Fruit fly (Drosophila melanogaster) whole organism: ENCODE results near the gene fal.

Experiments
- CG8478 ChIP-seq: fragments of >200 bp; optimal IDR thresholded peaks from 2 replicates; lab custom pipeline; 2018; ENCODE audit warnings: inconsistent platforms
- Dll ChIP-seq: fragments of >200 bp; optimal IDR thresholded peaks from 2 replicates; lab custom pipeline; 2017
- EcR ChIP-seq, 2 experiments: fragments of >200 bp; optimal IDR thresholded peaks; 2 replicates each; lab custom pipeline; 2017; ENCODE audit warnings: missing biosample characterization in 2 of 2, missing genetic modification characterization in 2 of 2, missing genetic modification reagents in 2 of 2
- pan ChIP-seq: fragments of >200 bp; optimal IDR thresholded peaks from 2 replicates; lab custom pipeline; 2017
- psq ChIP-seq: fragments of >200 bp; optimal IDR thresholded peaks from 2 replicates; lab custom pipeline; 2017
- usp ChIP-seq: fragments of >200 bp; optimal IDR thresholded peaks from 2 replicates; lab custom pipeline; 2017; ENCODE audit warnings: missing biosample characterization, missing genetic modification characterization, mixed read lengths

DNA sequence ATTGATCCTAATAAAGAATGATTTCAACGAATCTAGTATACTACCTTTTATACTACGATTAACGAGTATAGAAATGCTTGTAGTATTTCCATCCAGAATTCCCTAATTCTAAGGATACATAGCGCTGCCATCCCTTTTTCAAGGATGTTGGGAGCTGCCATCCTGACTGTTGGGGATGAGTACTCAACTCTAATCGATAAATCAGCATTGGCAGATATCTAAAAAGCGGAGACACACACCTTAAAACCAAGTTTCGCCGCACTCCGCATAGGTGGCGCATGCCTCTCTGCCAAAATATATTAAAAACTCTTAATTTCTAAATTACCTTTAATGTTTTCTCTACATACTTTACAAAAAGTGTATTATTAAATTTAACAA lies at the start of gene fal:
- no peak for TF ChIP-seq usp
- no peak for TF ChIP-seq pan (lab: Kevin White, UChicago)
- no peak for TF ChIP-seq EcR (GFP tag; optimal IDR thresholded peaks at IDR 0.05; lab: Kevin White, UChicago)
- TF ChIP-seq Dll (lab: Kevin White, UChicago): no peak
- no peak for TF ChIP-seq psq (lab: Kevin White, UChicago)
- TF ChIP-seq CG8478 (lab: Kevin White, UChicago): no peak
